2 fruit fly cellular contexts compared by ENCODE assay signal in the genomic region with DNA sequence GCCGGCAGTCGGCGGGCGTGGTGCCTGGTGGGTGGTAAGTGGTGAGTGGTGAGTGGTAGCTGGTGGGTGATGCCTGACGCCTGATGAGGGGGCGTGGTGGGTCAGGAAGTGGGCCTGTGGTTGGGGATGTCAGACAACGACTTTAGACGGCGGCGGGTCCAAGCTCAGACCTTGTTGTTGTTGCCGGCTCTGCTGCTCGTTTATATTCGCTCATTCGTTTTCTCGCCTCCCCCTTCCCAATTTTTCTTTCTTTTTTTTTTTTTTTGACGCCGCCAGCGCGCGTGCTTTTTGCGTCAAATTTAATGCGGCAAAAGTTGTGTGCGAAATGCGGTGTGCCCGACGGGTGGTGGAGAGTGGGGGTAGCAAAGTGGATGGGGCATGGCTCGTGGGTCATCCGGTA.
TF ChIP-seq lines count a peak whose summit lies in the region.

No protein-coding gene starts in this region.

- no peak for TF ChIP-seq CTCF in whole organism, embryonic (GFP tag; optimal IDR thresholded peaks at IDR 0.05; lab: Kevin White, UChicago)

TF ChIP-seq in whole organism, embryonic, 481 proteins besides CTCF, POLR2A, EP300 and RAD21 (continues in another document):
- TF ChIP-seq otp (GFP tag; IDR thresholded peaks at IDR 0.05; lab: Robert Waterston, UW) (no peak), CG6272 (GFP tag; IDR thresholded peaks at IDR 0.05; lab: Robert Waterston, UW) (no peak), stwl (tag; optimal IDR thresholded peaks at IDR 0.05; lab: Kevin White, UChicago) (no peak), dm (GFP tag; optimal IDR thresholded peaks at IDR 0.05; lab: Kevin White, UChicago) (no peak), CG14667 (GFP tag; IDR thresholded peaks at IDR 0.05; lab: Robert Waterston, UW) (no peak), pros (GFP tag; optimal IDR thresholded peaks at IDR 0.05; lab: Kevin White, UChicago) (no peak), Optix (GFP tag; IDR thresholded peaks at IDR 0.05; lab: Robert Waterston, UW) (no peak), CG9817 (tag; optimal IDR thresholded peaks at IDR 0.05; lab: Kevin White, UChicago) (no peak), Jarid2 (GFP tag; optimal IDR thresholded peaks at IDR 0.05; lab: Kevin White, UChicago) (no peak), croc (GFP tag; conservative IDR thresholded peaks at IDR 0.05; lab: Robert Waterston, UW) (no peak), CG30431 (GFP tag; optimal IDR thresholded peaks at IDR 0.05; lab: Kevin White, UChicago) (no peak), CG34224 (GFP tag; IDR thresholded peaks at IDR 0.05; lab: Robert Waterston, UW; ENCODE audit: partially characterized antibody) (no peak), kni (GFP tag; optimal IDR thresholded peaks at IDR 0.05; lab: Kevin White, UChicago) (no peak), cwo (GFP tag; optimal IDR thresholded peaks at IDR 0.05; lab: Kevin White, UChicago) (no peak), CoRest (tag; optimal IDR thresholded peaks at IDR 0.05; lab: Kevin White, UChicago) (no peak), seq (GFP tag; IDR thresholded peaks at IDR 0.05; lab: Robert Waterston, UW) (no peak), ro (GFP tag; IDR thresholded peaks at IDR 0.05; lab: Robert Waterston, UW) (no peak), CG4854 (GFP tag; optimal IDR thresholded peaks at IDR 0.05; lab: Kevin White, UChicago) (no peak), Eip74EF (GFP tag; optimal IDR thresholded peaks at IDR 0.05; lab: Kevin White, UChicago) (no peak), Mad (GFP tag; optimal IDR thresholded peaks at IDR 0.05; lab: Kevin White, UChicago) (no peak), ab (GFP tag; optimal IDR thresholded peaks at IDR 0.05; lab: Kevin White, UChicago) (no peak), sqz (GFP tag; optimal IDR thresholded peaks at IDR 0.05; lab: Kevin White, UChicago) (peak; percentile 65), Scr (GFP tag; IDR thresholded peaks at IDR 0.05; lab: Robert Waterston, UW; ENCODE audit: partially characterized antibody) (no peak), CG8478 (optimal IDR thresholded peaks at IDR 0.05; lab: Kevin White, UChicago) (no peak), CG11504 (tag; optimal IDR thresholded peaks at IDR 0.05; lab: Kevin White, UChicago) (no peak), nmo (GFP tag; optimal IDR thresholded peaks at IDR 0.05; lab: Kevin White, UChicago) (no peak), shn (GFP tag; optimal IDR thresholded peaks at IDR 0.05; lab: Kevin White, UChicago) (no peak), aop (GFP tag; IDR thresholded peaks at IDR 0.05; lab: Robert Waterston, UW) (no peak), cad (GFP tag; optimal IDR thresholded peaks at IDR 0.05; lab: Kevin White, UChicago) (no peak), gsb-n (tag; optimal IDR thresholded peaks at IDR 0.05; lab: Kevin White, UChicago) (no peak), CG12391 (tag; optimal IDR thresholded peaks at IDR 0.05; lab: Kevin White, UChicago) (no peak), Adf1 (GFP tag; IDR thresholded peaks at IDR 0.05; lab: Robert Waterston, UW) (peak; percentile 66; the same call in 1 of the 2 replicates), ssp (GFP tag; IDR thresholded peaks at IDR 0.05; lab: Robert Waterston, UW) (no peak), Kr (GFP tag; optimal IDR thresholded peaks at IDR 0.05; lab: Kevin White, UChicago) (no peak), Awh (GFP tag; IDR thresholded peaks at IDR 0.05; lab: Robert Waterston, UW) (no peak), CG3838 (GFP tag; optimal IDR thresholded peaks at IDR 0.05; lab: Kevin White, UChicago) (no peak), slou (GFP tag; optimal IDR thresholded peaks at IDR 0.05; lab: Kevin White, UChicago) (no peak), tgo (GFP tag; IDR thresholded peaks at IDR 0.05; lab: Robert Waterston, UW) (no peak), Hey (tag; optimal IDR thresholded peaks at IDR 0.05; lab: Kevin White, UChicago) (peak; percentile 89), CG11560 (tag; IDR thresholded peaks at IDR 0.05; lab: Robert Waterston, UW) (no peak), pum (GFP tag; optimal IDR thresholded peaks at IDR 0.05; lab: Kevin White, UChicago) (no peak), rib (GFP tag; IDR thresholded peaks at IDR 0.05; lab: Robert Waterston, UW) (no peak), CG17568 (GFP tag; optimal IDR thresholded peaks at IDR 0.05; lab: Kevin White, UChicago) (no peak), gcm (GFP tag; optimal IDR thresholded peaks at IDR 0.05; lab: Kevin White, UChicago) (no peak), abd-A (tag; optimal IDR thresholded peaks at IDR 0.05; lab: Kevin White, UChicago) (peak; percentile 96), CG18476 (GFP tag; optimal IDR thresholded peaks at IDR 0.05; lab: Kevin White, UChicago) (no peak)

TF ChIP-seq in whole organism, pupa, 21 proteins besides CTCF, POLR2A, EP300 and RAD21:
- no peak for TF ChIP-seq CG8301 (tag; optimal IDR thresholded peaks at IDR 0.05; lab: Kevin White, UChicago)
- TF ChIP-seq CG13204 (GFP tag; optimal IDR thresholded peaks at IDR 0.05; lab: Kevin White, UChicago), result peak; percentile 58
- TF ChIP-seq CG15710 (tag; optimal IDR thresholded peaks at IDR 0.05; lab: Kevin White, UChicago), result no peak
- no peak for TF ChIP-seq gl (tag; optimal IDR thresholded peaks at IDR 0.05; lab: Kevin White, UChicago)
- TF ChIP-seq CG8159 (tag; optimal IDR thresholded peaks at IDR 0.05; lab: Kevin White, UChicago), result no peak
- no peak for TF ChIP-seq CG4496 (GFP tag; IDR thresholded peaks at IDR 0.05; lab: Robert Waterston, UW)
